Fruit fly (Drosophila melanogaster): ENCODE measurements around the gene CG14186.

The CG14186 gene

dm6 chr3L:20088755-20089334 lies 14.8 kb downstream of the CG14186 start, which contains the start of gene sNPF-R (continued):
- TF ChIP-seq sob (GFP tag; IDR thresholded peaks at IDR 0.05) (0 out of 2 replicates have a peak, but pooled peaks have one; percentile 8), gcm2 (GFP tag; optimal IDR thresholded peaks at IDR 0.05) (no peak), sc (optimal IDR thresholded peaks at IDR 0.05) (no peak), sc (GFP tag; optimal IDR thresholded peaks at IDR 0.05) (no peak), CG8924 (tag; optimal IDR thresholded peaks at IDR 0.05) (no peak), CG7372 (GFP tag; IDR thresholded peaks at IDR 0.05) (peak; percentile 50), CG32772 (GFP tag; IDR thresholded peaks at IDR 0.05) (no peak), gem (tag; optimal IDR thresholded peaks at IDR 0.05) (no peak), Fer2 (tag; optimal IDR thresholded peaks at IDR 0.05) (no peak), CG10959 (GFP tag; IDR thresholded peaks at IDR 0.05) (no peak), CG14050 (GFP tag; IDR thresholded peaks at IDR 0.05) (no peak), CG18476 (GFP tag; optimal IDR thresholded peaks at IDR 0.05) (no peak), salm (tag; optimal IDR thresholded peaks at IDR 0.05) (no peak), Nf-YC (tag; optimal IDR thresholded peaks at IDR 0.05) (peak; percentile 77), Rx (GFP tag; IDR thresholded peaks at IDR 0.05) (0 out of 2 replicates have a peak, but pooled peaks have one; percentile 4), slbo (GFP tag; IDR thresholded peaks at IDR 0.05) (no peak), CG12071 (GFP tag; optimal IDR thresholded peaks at IDR 0.05) (peak; percentile 35), br (optimal IDR thresholded peaks at IDR 0.05) (no peak), CG18599 (GFP tag; optimal IDR thresholded peaks at IDR 0.05) (peak; percentile 13), CG32532 (GFP tag; IDR thresholded peaks at IDR 0.05) (peak; percentile 28; the same call in 1 of the 2 replicates), phol (tag; optimal IDR thresholded peaks at IDR 0.05) (no peak), eyg (GFP tag; optimal IDR thresholded peaks at IDR 0.05) (no peak), crol (GFP tag; IDR thresholded peaks at IDR 0.05) (0 out of 2 replicates have a peak, but pooled peaks have one; percentile 23), hkb (optimal IDR thresholded peaks at IDR 0.05) (no peak), hkb (GFP tag; IDR thresholded peaks at IDR 0.05) (0 out of 2 replicates have a peak, but pooled peaks have one; percentile 23), CG4820 (GFP tag; optimal IDR thresholded peaks at IDR 0.05) (no peak), CG17361 (GFP tag; IDR thresholded peaks at IDR 0.05) (no peak), CG13287 (GFP tag; IDR thresholded peaks at IDR 0.05; ENCODE audit: partially characterized antibody) (peak; percentile 23; the same call in 1 of the 2 replicates), Usf (GFP tag; optimal IDR thresholded peaks at IDR 0.05) (no peak), gro (GFP tag; optimal IDR thresholded peaks at IDR 0.05) (peak; percentile 33), CG16779 (GFP tag; IDR thresholded peaks at IDR 0.05) (0 out of 2 replicates have a peak, but pooled peaks have one; percentile 22), Drgx (GFP tag; IDR thresholded peaks at IDR 0.05) (no peak), Deaf1 (tag; optimal IDR thresholded peaks at IDR 0.05) (peak; percentile 99), lov (optimal IDR thresholded peaks at IDR 0.05) (no peak), lov (GFP tag; IDR thresholded peaks at IDR 0.05) (no peak), CG11696 (GFP tag; IDR thresholded peaks at IDR 0.05) (no peak), CG15514 (GFP tag; optimal IDR thresholded peaks at IDR 0.05) (no peak), gsb-n (tag; optimal IDR thresholded peaks at IDR 0.05) (no peak), CG8290 (GFP tag; optimal IDR thresholded peaks at IDR 0.05) (no peak), CG8290 (tag; optimal IDR thresholded peaks at IDR 0.05) (peak in 1 of 2 experiments; percentile 25), CG10543 (GFP tag; optimal IDR thresholded peaks at IDR 0.05) (peak; percentile 64), B-H2 (GFP tag; optimal IDR thresholded peaks at IDR 0.05) (peak; percentile 27), CG10321 (GFP tag; IDR thresholded peaks at IDR 0.05) (0 out of 2 replicates have a peak, but pooled peaks have one; percentile 15), CG9437 (GFP tag; optimal IDR thresholded peaks at IDR 0.05) (peak; percentile 70), GATAe (GFP tag; conservative IDR thresholded peaks at IDR 0.05) (0 out of 2 replicates have a peak, but pooled peaks have one; percentile 29), klu (GFP tag; IDR thresholded peaks at IDR 0.05) (no peak), abd-A (tag; optimal IDR thresholded peaks at IDR 0.05) (peak; percentile 85), CG7928 (GFP tag; optimal IDR thresholded peaks at IDR 0.05) (no peak), CG34224 (GFP tag; IDR thresholded peaks at IDR 0.05; ENCODE audit: partially characterized antibody) (peak; percentile 22; the same call in 1 of the 3 replicates), CG11085 (GFP tag; IDR thresholded peaks at IDR 0.05) (peak; percentile 32; the same call in 1 of the 2 replicates), CG42726 (GFP tag; IDR thresholded peaks at IDR 0.05; ENCODE audit: partially characterized antibody) (peak; percentile 25; the same call in 1 of the 2 replicates)
